Fruit fly (Drosophila melanogaster) Kc167 (cell line): ENCODE data around the gene CG32572.

ENCODE experiments used
- h ChIP-seq: fragments of >200 bp; optimal IDR thresholded peaks from 3 replicates; lab custom pipeline; 2018; ENCODE audit warnings: missing external identifiers
- ttk ChIP-seq: sonication (Bioruptor generic); optimal IDR thresholded peaks from 2 replicates; lab custom pipeline; 2017; ENCODE audit warnings: missing external identifiers

dm6 chrX:16672904-16673303 lies 48.1 kb upstream of the CG32572 start:
- TF ChIP-seq ttk: no peak
- no peak for TF ChIP-seq h (lab: Kevin White, UChicago)
